Worm (Caenorhabditis elegans): Measurements from ENCODE around the gene prdh-1.

prdh-1 gene

DNA sequence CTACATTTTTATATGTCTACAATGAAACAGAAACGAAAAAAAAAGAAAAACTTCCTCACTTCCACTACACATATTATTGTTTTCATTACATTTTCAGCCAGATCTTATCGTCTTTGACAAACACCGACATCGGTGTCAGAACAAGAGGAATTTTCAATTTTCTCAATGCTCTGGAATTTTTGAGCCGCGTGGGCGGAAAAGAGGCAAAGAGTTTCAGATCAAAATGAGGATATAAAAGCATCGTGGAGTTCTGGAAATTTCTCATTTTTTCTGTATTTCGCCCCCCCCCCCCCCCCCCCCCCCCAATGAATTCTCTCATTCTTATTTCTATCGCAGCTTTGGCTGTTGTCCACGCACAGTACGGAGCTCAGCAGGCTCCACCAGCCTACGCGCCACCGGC, 3.4 kb upstream of the prdh-1 start, which contains the start of gene B0513.4:
Gene B0513.4, plus strand, starts transcription at position 301 of the 400 bp plus-strand sequence.
- TF ChIP-seq unc-130 (tag; optimal IDR thresholded peaks at IDR 0.05): no peak

ce11 chrIV:13878738-13879137, 2.3 kb upstream of the prdh-1 start:
- no peak for TF ChIP-seq efl-1 (optimal IDR thresholded peaks at IDR 0.05)
- peak in 1 of 2 experiments; percentile 19 for TF ChIP-seq efl-1 (GFP tag; optimal IDR thresholded peaks at IDR 0.05 in 1 of 2)
- TF ChIP-seq nhr-47 (tag; optimal IDR thresholded peaks at IDR 0.05): no peak
- no peak for TF ChIP-seq fkh-4 (tag; optimal IDR thresholded peaks at IDR 0.05; ENCODE audit: borderline replicate concordance)
- TF ChIP-seq elt-2 (tag; optimal IDR thresholded peaks at IDR 0.05): no peak

- TF ChIP-seq egl-13 (tag; optimal IDR thresholded peaks at IDR 0.05): no peak
- no peak for TF ChIP-seq swsn-7 (tag; optimal IDR thresholded peaks at IDR 0.05)
- no peak for TF ChIP-seq efl-1 (optimal IDR thresholded peaks at IDR 0.05)
- peak; percentile 38 to 70 for TF ChIP-seq efl-1 (GFP tag; optimal IDR thresholded peaks at IDR 0.05 in 1 of 2)
- TF ChIP-seq hlh-17 (GFP tag; optimal IDR thresholded peaks at IDR 0.05; ENCODE audit: borderline replicate concordance): no peak
Measured at ce11 chrIV:13878123-13878522, 1.7 kb upstream of the prdh-1 start.

DNA sequence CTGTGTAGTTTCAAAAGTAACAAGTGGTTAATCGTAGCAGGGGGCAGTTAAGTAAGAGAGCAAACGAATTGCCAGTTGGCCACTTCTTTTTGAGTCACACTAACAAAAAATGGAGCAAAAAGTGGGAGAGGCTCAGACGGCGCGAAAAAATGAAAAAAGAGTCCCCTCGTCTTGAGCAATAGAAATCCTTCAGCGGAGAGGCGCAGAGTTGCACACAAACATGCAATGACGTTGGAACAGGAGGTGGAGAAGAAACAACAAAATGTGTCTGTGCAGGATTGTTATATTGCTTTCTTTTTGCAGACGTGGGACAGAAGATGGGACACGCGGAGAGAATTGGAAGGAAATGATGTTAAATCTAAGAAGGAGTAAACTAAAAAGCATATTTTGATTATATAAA, 1.3 kb upstream of the prdh-1 start:
- no peak for TF ChIP-seq nhr-76 (tag; optimal IDR thresholded peaks at IDR 0.05)
- TF ChIP-seq pax-3 (tag; optimal IDR thresholded peaks at IDR 0.05): no peak
- no peak for TF ChIP-seq irx-1 (tag; optimal IDR thresholded peaks at IDR 0.05)
- TF ChIP-seq hpl-2 (GFP tag; optimal IDR thresholded peaks at IDR 0.05): no peak
- TF ChIP-seq unc-98 (GFP tag; IDR thresholded peaks at IDR 0.05): no peak
- TF ChIP-seq skn-1 (tag; optimal IDR thresholded peaks at IDR 0.05): peak; percentile 26
- TF ChIP-seq F16B12.6 (tag; optimal IDR thresholded peaks at IDR 0.05): no peak
- TF ChIP-seq ztf-4 (tag; optimal IDR thresholded peaks at IDR 0.05): no peak
- TF ChIP-seq snpc-4 (tag; optimal IDR thresholded peaks at IDR 0.05): peak; percentile 27
- no peak for TF ChIP-seq ceh-90 (tag; optimal IDR thresholded peaks at IDR 0.05)
- no peak for TF ChIP-seq nhr-28 (tag; optimal IDR thresholded peaks at IDR 0.05)
- TF ChIP-seq pqm-1 (tag; optimal IDR thresholded peaks at IDR 0.05): no peak
- 0 out of 2 replicates have a peak, but pooled peaks have one; percentile 5 for TF ChIP-seq isw-1 (GFP tag; IDR thresholded peaks at IDR 0.05)
- no peak for TF ChIP-seq zip-4 (GFP tag; optimal IDR thresholded peaks at IDR 0.05)
- TF ChIP-seq aly-2 (tag; optimal IDR thresholded peaks at IDR 0.05): no peak
- TF ChIP-seq mdl-1 (tag; optimal IDR thresholded peaks at IDR 0.05): peak in 1 of 2 experiments; percentile 29
- TF ChIP-seq alr-1 (tag; optimal IDR thresholded peaks at IDR 0.05; ENCODE audit: borderline replicate concordance): no peak
- TF ChIP-seq nhr-85 (tag): no peak
- no peak for TF ChIP-seq grh-1 (GFP tag; IDR thresholded peaks at IDR 0.05)
- TF ChIP-seq fkh-4 (tag; optimal IDR thresholded peaks at IDR 0.05; ENCODE audit: borderline replicate concordance): no peak
- peak; percentile 6 for TF ChIP-seq lir-3 (tag; optimal IDR thresholded peaks at IDR 0.05; ENCODE audit: poor library complexity)
- TF ChIP-seq zag-1 (tag; optimal IDR thresholded peaks at IDR 0.05): no peak
- no peak for TF ChIP-seq sptf-1 (tag; optimal IDR thresholded peaks at IDR 0.05)
- no peak for TF ChIP-seq lin-15B (tag; optimal IDR thresholded peaks at IDR 0.05)
- peak; percentile 38 for TF ChIP-seq fkh-8 (tag; optimal IDR thresholded peaks at IDR 0.05)
- TF ChIP-seq tlp-1 (tag; optimal IDR thresholded peaks at IDR 0.05): no peak
- no peak for TF ChIP-seq vab-15 (tag; optimal IDR thresholded peaks at IDR 0.05)
- TF ChIP-seq efl-1 (optimal IDR thresholded peaks at IDR 0.05): peak; percentile 31 to 46
- TF ChIP-seq efl-1 (GFP tag; optimal IDR thresholded peaks at IDR 0.05 in 1 of 2): peak in 1 of 2 experiments; percentile 85
- no peak for TF ChIP-seq ces-1 (GFP tag; optimal IDR thresholded peaks at IDR 0.05)
- peak; percentile 27 for TF ChIP-seq mep-1 (tag; optimal IDR thresholded peaks at IDR 0.05)
- TF ChIP-seq xbp-1 (tag; optimal IDR thresholded peaks at IDR 0.05): peak; percentile 33
- no peak for TF ChIP-seq lin-39 (tag; optimal IDR thresholded peaks at IDR 0.05)
- TF ChIP-seq unc-30 (tag; optimal IDR thresholded peaks at IDR 0.05): no peak
- TF ChIP-seq nhr-12 (tag; optimal IDR thresholded peaks at IDR 0.05): no peak
- peak; percentile 53 for TF ChIP-seq snu-23 (GFP tag; optimal IDR thresholded peaks at IDR 0.05)
- TF ChIP-seq lin-14 (GFP tag; optimal IDR thresholded peaks at IDR 0.05): peak; percentile 89
- TF ChIP-seq Y116A8C.19 (tag; optimal IDR thresholded peaks at IDR 0.05; ENCODE audit: borderline replicate concordance): no peak
- TF ChIP-seq nhr-84 (tag; optimal IDR thresholded peaks at IDR 0.05): no peak
- TF ChIP-seq C34B4.2 (tag; optimal IDR thresholded peaks at IDR 0.05): no peak
- peak; percentile 66 for TF ChIP-seq unc-130 (tag; optimal IDR thresholded peaks at IDR 0.05)
- TF ChIP-seq fos-1 (tag; optimal IDR thresholded peaks at IDR 0.05): peak; percentile 0
